Worm (Caenorhabditis elegans): ENCODE results near the gene frm-5.2.
"Not testable (repeated sequence)": the region's sequence is repeated elsewhere in the genome, so short reads cannot be mapped to it uniquely, and the experiment has no call there.

The frm-5.2 gene

ce11 chrIV:51219-51618, 50.8 kb downstream of the frm-5.2 start (continued):
- TF ChIP-seq nhr-85 (tag) (peak; percentile 92), ztf-4 (tag; optimal IDR thresholded peaks at IDR 0.05) (peak; percentile 29), elt-3 (tag; optimal IDR thresholded peaks at IDR 0.05) (peak in 2 of 6 experiments; percentile 3 to 82), aha-1 (tag; optimal IDR thresholded peaks at IDR 0.05) (no peak), nhr-20 (tag; optimal IDR thresholded peaks at IDR 0.05) (peak; percentile 67), tbx-2 (tag; optimal IDR thresholded peaks at IDR 0.05) (peak; percentile 43), snpc-4 (tag; optimal IDR thresholded peaks at IDR 0.05) (peak; percentile 55)

- TF ChIP-seq C04F5.9 (tag; optimal IDR thresholded peaks at IDR 0.05) (no peak), zag-1 (tag; optimal IDR thresholded peaks at IDR 0.05) (no peak), zip-4 (GFP tag; optimal IDR thresholded peaks at IDR 0.05) (no peak), dpl-1 (GFP tag; optimal IDR thresholded peaks at IDR 0.05) (no peak), unc-130 (tag; optimal IDR thresholded peaks at IDR 0.05) (no peak), ztf-4 (tag; optimal IDR thresholded peaks at IDR 0.05) (no peak), pax-3 (tag; optimal IDR thresholded peaks at IDR 0.05) (no peak), ceh-8 (GFP tag; optimal IDR thresholded peaks at IDR 0.05) (no peak), lin-14 (GFP tag; optimal IDR thresholded peaks at IDR 0.05) (no peak), unc-86 (tag; optimal IDR thresholded peaks at IDR 0.05) (no peak), nhr-47 (tag; optimal IDR thresholded peaks at IDR 0.05) (no peak), swsn-7 (tag; optimal IDR thresholded peaks at IDR 0.05) (no peak), pqm-1 (tag; optimal IDR thresholded peaks at IDR 0.05) (no peak)
Observed at ce11 chrIV:53539-53938, 53.1 kb downstream of the frm-5.2 start, which contains the start of gene T05C7.4. Gene T05C7.4 (minus strand): TSS chrIV:53639.

- TF ChIP-seq nhr-28 (tag; optimal IDR thresholded peaks at IDR 0.05) (no peak), hlh-17 (GFP tag; optimal IDR thresholded peaks at IDR 0.05; ENCODE audit: borderline replicate concordance) (no peak), unc-130 (tag; optimal IDR thresholded peaks at IDR 0.05) (no peak), rnt-1 (tag; optimal IDR thresholded peaks at IDR 0.05) (no peak), nhr-85 (tag) (no peak), zip-4 (GFP tag; optimal IDR thresholded peaks at IDR 0.05) (no peak), xbp-1 (tag; optimal IDR thresholded peaks at IDR 0.05) (no peak), mab-9 (GFP tag; IDR thresholded peaks at IDR 0.05) (no peak), skn-1 (tag; optimal IDR thresholded peaks at IDR 0.05) (no peak), fkh-8 (tag; optimal IDR thresholded peaks at IDR 0.05) (no peak), efl-1 (optimal IDR thresholded peaks at IDR 0.05) (no peak), efl-1 (GFP tag; optimal IDR thresholded peaks at IDR 0.05 in 1 of 2) (no peak), nhr-237 (tag; optimal IDR thresholded peaks at IDR 0.05) (no peak), F16B12.6 (tag; optimal IDR thresholded peaks at IDR 0.05) (no peak), ztf-11 (tag; optimal IDR thresholded peaks at IDR 0.05) (no peak), hlh-4 (tag; optimal IDR thresholded peaks at IDR 0.05) (no peak)
Observed at ce11 chrIV:58818-59217, 58.4 kb downstream of the frm-5.2 start, which contains the start of gene T05C7.5. Gene T05C7.5 (minus strand): TSS chrIV:58918.

- not testable (repeated sequence) for TF ChIP-seq grh-1 (GFP tag; IDR thresholded peaks at IDR 0.05); xbp-1 (tag; optimal IDR thresholded peaks at IDR 0.05); hlh-4 (tag; optimal IDR thresholded peaks at IDR 0.05)
Observed at ce11 chrIV:61448-61847, 61.0 kb downstream of the frm-5.2 start, which contains the start of gene T05C7.7. Gene T05C7.7 (plus strand): TSS chrIV:61748.

All from whole organism, L1 larva.